Worm (Caenorhabditis elegans): Measurements from ENCODE around the gene col-128.

DNA sequence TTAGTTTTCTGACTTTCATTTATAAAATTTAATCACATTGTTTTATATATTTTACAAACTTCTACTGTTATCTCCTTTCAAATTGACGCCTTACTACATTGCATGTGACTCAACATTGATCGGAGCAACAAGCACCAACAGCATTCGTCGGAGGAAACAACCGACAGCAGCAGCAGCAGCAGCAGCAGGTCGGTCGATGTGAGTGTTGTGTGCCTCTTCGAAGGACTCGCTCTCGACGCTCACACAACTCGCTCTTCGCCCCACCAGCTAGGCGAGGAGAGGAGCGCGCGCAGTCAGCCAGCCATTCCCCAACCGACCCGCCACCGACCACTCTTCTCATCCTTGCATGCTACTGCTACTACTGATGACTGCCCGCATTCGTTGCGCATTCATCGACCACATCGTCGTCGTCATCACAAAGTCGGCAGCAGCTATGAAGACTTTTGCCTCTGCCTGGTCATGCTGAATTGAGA, 32.2 kb upstream of the col-128 start, which contains the start of gene F12F6.1:
- no peak for TF ChIP-seq ama-1 (optimal IDR thresholded peaks at IDR 0.05)
- no peak for TF ChIP-seq hnd-1 (tag; optimal IDR thresholded peaks at IDR 0.05)
- TF ChIP-seq hmg-4 (GFP tag; optimal IDR thresholded peaks at IDR 0.05), result peak; percentile 81
- no peak for TF ChIP-seq tbx-11 (GFP tag; IDR thresholded peaks at IDR 0.05)
- TF ChIP-seq scrt-1 (GFP tag; IDR thresholded peaks at IDR 0.05), result no peak
- no peak for TF ChIP-seq aly-1 (tag; optimal IDR thresholded peaks at IDR 0.05)
- 0 out of 2 replicates have a peak, but pooled peaks have one; percentile 46 for TF ChIP-seq sea-1 (GFP tag; conservative IDR thresholded peaks at IDR 0.05)
- no peak for TF ChIP-seq flt-1 (GFP tag; IDR thresholded peaks at IDR 0.05)
- no peak for TF ChIP-seq tbx-37 (GFP tag; conservative IDR thresholded peaks at IDR 0.05)
- no peak for TF ChIP-seq ceh-13 (GFP tag; optimal IDR thresholded peaks at IDR 0.05)

Measured in whole organism, early embryonic.